Worm (Caenorhabditis elegans): ENCODE measurements around the gene cec-8.

- TF ChIP-seq snpc-4 (tag; optimal IDR thresholded peaks at IDR 0.05), result no peak
- TF ChIP-seq nhr-28 (tag; optimal IDR thresholded peaks at IDR 0.05), result no peak
- no peak for TF ChIP-seq elt-3 (tag; optimal IDR thresholded peaks at IDR 0.05)
- TF ChIP-seq nhr-76 (tag; optimal IDR thresholded peaks at IDR 0.05), result no peak
Observed at ce11 chrIII:446860-447259, 17.7 kb downstream of the cec-8 start.

Measured in whole organism, mixed stage, embryonic.